Fruit fly (Drosophila melanogaster): ENCODE measurements around the gene Gs2.

DNA sequence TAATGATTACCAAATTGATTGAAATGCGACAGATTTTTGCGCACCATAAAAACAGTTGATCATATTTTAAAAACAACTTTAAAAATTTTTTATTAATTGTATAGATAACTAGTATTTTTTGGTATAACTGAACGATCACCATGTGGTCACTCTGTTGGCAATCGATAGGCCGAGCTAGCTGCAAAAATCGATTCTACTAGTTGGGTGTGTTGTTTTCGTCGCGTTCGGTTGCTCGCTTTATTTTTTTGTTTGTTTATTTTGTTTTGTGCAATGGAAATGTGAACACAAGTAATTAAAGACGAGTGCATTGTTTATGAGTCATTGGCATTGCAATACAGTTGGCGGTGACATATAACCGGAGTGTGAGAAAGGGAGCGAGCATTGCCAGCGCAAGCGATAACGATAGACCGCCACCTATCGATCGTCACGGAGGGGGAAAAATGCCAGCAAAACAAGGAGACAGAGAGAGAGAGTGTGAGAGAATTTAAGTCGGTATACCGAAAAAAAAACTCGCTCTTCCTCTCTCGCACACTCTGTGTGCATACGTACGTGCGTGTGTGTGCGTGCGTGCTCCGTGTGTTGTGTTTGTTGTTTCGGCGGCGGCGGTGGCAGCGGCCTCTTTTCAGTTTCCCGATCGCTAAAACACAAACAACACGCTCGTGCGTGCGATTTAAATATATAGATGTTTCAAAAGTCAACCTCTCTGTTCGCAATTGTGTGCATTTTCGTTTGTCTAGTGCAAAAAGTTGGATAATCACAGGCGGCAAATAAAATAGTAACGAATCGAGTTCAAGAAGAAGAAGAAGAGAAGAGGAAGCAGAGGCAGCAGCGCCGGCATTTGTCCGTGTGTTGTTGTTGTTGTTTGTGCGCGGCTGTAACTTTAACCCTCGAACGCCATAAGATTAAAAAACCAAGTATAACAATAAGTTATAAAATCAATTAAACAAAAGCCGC lies 32.9 kb upstream of the Gs2 start:
- TF ChIP-seq h (optimal IDR thresholded peaks at IDR 0.05) (no peak), Sin3A (optimal IDR thresholded peaks at IDR 0.05) (no peak), ttk (optimal IDR thresholded peaks at IDR 0.05) (no peak)

Data from Kc167 (cell line).